Worm (Caenorhabditis elegans): ENCODE measurements around the gene B0393.4.

Gene B0393.4

ce11 chrIII:4792560-4793136, 29.2 kb upstream of the B0393.4 start, which contains the start of gene mip-1 (continued):
- peak; percentile 77 for TF ChIP-seq F33H1.4 (GFP tag; IDR thresholded peaks at IDR 0.05)
- TF ChIP-seq F10E7.11 (tag; optimal IDR thresholded peaks at IDR 0.05), result no peak
- TF ChIP-seq madf-8 (GFP tag; conservative IDR thresholded peaks at IDR 0.05), result peak; percentile 73
- peak; percentile 90 for TF ChIP-seq lsl-1 (GFP tag; optimal IDR thresholded peaks at IDR 0.05)
- no peak for TF ChIP-seq tbp1 (GFP tag; optimal IDR thresholded peaks at IDR 0.05)
- no peak for TF ChIP-seq B0035.1 (tag; optimal IDR thresholded peaks at IDR 0.05)
- TF ChIP-seq zim-3 (tag; optimal IDR thresholded peaks at IDR 0.05), result no peak
- TF ChIP-seq Y53G8AR.9 (GFP tag; conservative IDR thresholded peaks at IDR 0.05), result no peak
- TF ChIP-seq snpc-1.3 (tag; optimal IDR thresholded peaks at IDR 0.05; ENCODE audit: insufficient read depth), result peak; percentile 19
- TF ChIP-seq ama-1 (optimal IDR thresholded peaks at IDR 0.05), result no peak
- TF ChIP-seq ama-1 (GFP tag; optimal IDR thresholded peaks at IDR 0.05), result no peak
- TF ChIP-seq xnd-1 (tag; optimal IDR thresholded peaks at IDR 0.05), result peak; percentile 68
- TF ChIP-seq F57A8.1 (GFP tag; optimal IDR thresholded peaks at IDR 0.05), result no peak
- no peak for TF ChIP-seq hsf-1 (GFP tag; IDR thresholded peaks at IDR 0.05)
- peak; percentile 10 for TF ChIP-seq ztf-18 (tag; optimal IDR thresholded peaks at IDR 0.05)
- TF ChIP-seq let-526 (GFP tag; IDR thresholded peaks at IDR 0.05), result no peak
- no peak for TF ChIP-seq hrde-1 (tag; optimal IDR thresholded peaks at IDR 0.05; ENCODE audit: borderline replicate concordance)
- no peak for TF ChIP-seq B0261.1 (tag; optimal IDR thresholded peaks at IDR 0.05)
- no peak for TF ChIP-seq bed-1 (GFP tag; IDR thresholded peaks at IDR 0.05)
- no peak for TF ChIP-seq aptf-3 (GFP tag; IDR thresholded peaks at IDR 0.05)
- no peak for TF ChIP-seq F39B2.1 (GFP tag; IDR thresholded peaks at IDR 0.05)
- no peak for TF ChIP-seq T07F8.4 (tag; optimal IDR thresholded peaks at IDR 0.05)
- TF ChIP-seq ekl-4 (GFP tag; IDR thresholded peaks at IDR 0.05), result no peak
- TF ChIP-seq hlh-26 (GFP tag; conservative IDR thresholded peaks at IDR 0.05), result no peak
- no peak for TF ChIP-seq F57C9.4 (tag; optimal IDR thresholded peaks at IDR 0.05)
- TF ChIP-seq let-607 (tag; optimal IDR thresholded peaks at IDR 0.05), result no peak
- TF ChIP-seq attf-5 (GFP tag; optimal IDR thresholded peaks at IDR 0.05), result no peak
- TF ChIP-seq egl-18 (GFP tag; IDR thresholded peaks at IDR 0.05), result no peak
- no peak for TF ChIP-seq ccch-3 (GFP tag; optimal IDR thresholded peaks at IDR 0.05)
- no peak for TF ChIP-seq Y53F4B.3 (GFP tag; IDR thresholded peaks at IDR 0.05)
- TF ChIP-seq ztf-25 (GFP tag; IDR thresholded peaks at IDR 0.05), result no peak
- no peak for TF ChIP-seq ztf-22 (GFP tag; optimal IDR thresholded peaks at IDR 0.05)
- TF ChIP-seq athp-1 (tag; optimal IDR thresholded peaks at IDR 0.05), result no peak
- no peak for TF ChIP-seq rcor-1 (GFP tag; IDR thresholded peaks at IDR 0.05)
- TF ChIP-seq sdz-38 (tag; optimal IDR thresholded peaks at IDR 0.05), result no peak
- peak; percentile 84 for TF ChIP-seq lin-54 (GFP tag; optimal IDR thresholded peaks at IDR 0.05)
- no peak for TF ChIP-seq nfyb-1 (GFP tag; IDR thresholded peaks at IDR 0.05)
- TF ChIP-seq cebp-2 (GFP tag; IDR thresholded peaks at IDR 0.05), result no peak
- TF ChIP-seq cebp-1 (GFP tag; IDR thresholded peaks at IDR 0.05), result no peak
- no peak for TF ChIP-seq cebp-1 (tag; optimal IDR thresholded peaks at IDR 0.05)
- TF ChIP-seq C17E4.6 (GFP tag; IDR thresholded peaks at IDR 0.05), result no peak
- TF ChIP-seq mes-4 (tag; optimal IDR thresholded peaks at IDR 0.05), result no peak
- no peak for TF ChIP-seq madf-3 (GFP tag; IDR thresholded peaks at IDR 0.05)
- TF ChIP-seq ceh-100 (GFP tag; IDR thresholded peaks at IDR 0.05), result no peak
- TF ChIP-seq tbx-9 (tag; optimal IDR thresholded peaks at IDR 0.05; ENCODE audit: borderline replicate concordance), result no peak
- TF ChIP-seq nfya-1 (tag; optimal IDR thresholded peaks at IDR 0.05; ENCODE audit: borderline replicate concordance, insufficient read depth), result no peak
- peak; percentile 78 for TF ChIP-seq dpl-1 (GFP tag; optimal IDR thresholded peaks at IDR 0.05)
- no peak for TF ChIP-seq bed-2 (GFP tag; IDR thresholded peaks at IDR 0.05)
- TF ChIP-seq snpc-3.4 (tag; optimal IDR thresholded peaks at IDR 0.05), result peak; percentile 65

Data from whole organism, young adult.